Worm (Caenorhabditis elegans) whole organism, L1 larva: ENCODE results near the gene F54C9.3.

Experiments used
- C04F5.9 ChIP-seq: sonication (generic microtip); optimal IDR thresholded peaks from 2 replicates; lab custom pipeline; 2016; ENCODE audit warnings: missing genetic modification characterization, missing compliant biosample characterization
- C16A3.4 ChIP-seq: fragments of 150-350 bp; optimal IDR thresholded peaks from 2 replicates; lab custom pipeline; 2014; ENCODE audit warnings: missing biosample characterization, missing genetic modification characterization
- C34B4.2 ChIP-seq: sonication (generic microtip); optimal IDR thresholded peaks from 2 replicates; lab custom pipeline; 2017; ENCODE audit warnings: mild to moderate bottlenecking, missing genetic modification characterization, missing compliant biosample characterization
- F16B12.6 ChIP-seq: fragments of 150-350 bp; optimal IDR thresholded peaks from 2 replicates; lab custom pipeline; 2014; ENCODE audit warnings: missing biosample characterization, missing genetic modification characterization
- alr-1 ChIP-seq: fragments of 200-800 bp; sonication (Bioruptor generic); optimal IDR thresholded peaks from 2 replicates; lab custom pipeline; 2018; ENCODE audit warnings: borderline replicate concordance, mild to moderate bottlenecking, missing genetic modification characterization, missing compliant biosample characterization
- aly-2 ChIP-seq: fragments of 150-350 bp; optimal IDR thresholded peaks from 2 replicates; lab custom pipeline; 2014; ENCODE audit warnings: missing biosample characterization, missing genetic modification characterization
- ceh-63 ChIP-seq: fragments of 200-800 bp; sonication (Bioruptor generic); optimal IDR thresholded peaks from 2 replicates; lab custom pipeline; 2018; ENCODE audit warnings: mild to moderate bottlenecking, missing genetic modification characterization, missing compliant biosample characterization
- ceh-8 ChIP-seq: fragments of 200-800 bp; sonication (Bioruptor generic); optimal IDR thresholded peaks from 2 replicates; lab custom pipeline; 2018; ENCODE audit warnings: mild to moderate bottlenecking, missing genetic modification characterization, moderate library complexity, missing compliant biosample characterization
- ceh-82 ChIP-seq, 3 experiments: fragments of 150-350 bp in 1 of 3; sonication (generic microtip) in 2 of 3; optimal IDR thresholded peaks; 2 replicates each; lab custom pipeline; 2014 to 2017; ENCODE audit warnings: missing biosample characterization in 3 of 3, missing genetic modification characterization in 3 of 3
- efl-1 ChIP-seq, 4 experiments: fragments of 150-350 bp; optimal IDR thresholded peaks in 3 of 4; peaks in 1 of 4; 1 replicate in 1 of 4; 2 replicates in 3 of 4; lab custom pipeline; 2014; ENCODE audit warnings: missing biosample characterization in 2 of 4, missing genetic modification characterization in 2 of 4, missing genetic modification reagents in 2 of 4
- egl-13 ChIP-seq: sonication (generic microtip); optimal IDR thresholded peaks from 2 replicates; lab custom pipeline; 2016; ENCODE audit warnings: missing genotype, missing genetic modification reagents, missing genetic modification characterization, missing compliant biosample characterization
- egl-27 ChIP-seq, 2 experiments: fragments of 150-350 bp in 1 of 2; sonication (generic microtip); optimal IDR thresholded peaks; 3 replicates each; lab custom pipeline; 2017 to 2018; ENCODE audit warnings: missing biosample characterization in 2 of 2, missing genetic modification characterization in 2 of 2, missing genetic modification reagents in 2 of 2
- elt-3 ChIP-seq, 6 experiments: fragments of 150-350 bp in 1 of 6; sonication (generic microtip); optimal IDR thresholded peaks; 2 replicates each; lab custom pipeline; 2017 to 2018; ENCODE audit warnings: missing biosample characterization in 6 of 6, missing genetic modification characterization in 6 of 6, inconsistent platforms in 1 of 6
- ets-5 ChIP-seq: fragments of 200-800 bp; sonication (Bioruptor generic); IDR thresholded peaks from 2 replicates; pipeline ENCODE4 v1.3.6; 2022; ENCODE audit warnings: missing genetic modification characterization, missing compliant biosample characterization
- fkh-10 ChIP-seq: sonication (generic microtip); optimal IDR thresholded peaks from 2 replicates; lab custom pipeline; 2017; ENCODE audit warnings: missing biosample characterization, missing genetic modification reagents, missing genetic modification characterization
- fkh-4 ChIP-seq: sonication (generic microtip); optimal IDR thresholded peaks from 2 replicates; lab custom pipeline; 2016; ENCODE audit warnings: missing compliant biosample characterization, missing genetic modification characterization, borderline replicate concordance
- fkh-8 ChIP-seq: sonication (generic microtip); optimal IDR thresholded peaks from 2 replicates; lab custom pipeline; 2016; ENCODE audit warnings: mild to moderate bottlenecking, missing genetic modification characterization, missing compliant biosample characterization
- hlh-17 ChIP-seq: fragments of 200-800 bp; sonication (Bioruptor generic); optimal IDR thresholded peaks from 2 replicates; lab custom pipeline; 2018; ENCODE audit warnings: missing genetic modification characterization, mild to moderate bottlenecking, missing compliant biosample characterization, moderate library complexity, borderline replicate concordance
- hpl-2 ChIP-seq: fragments of 150-350 bp; optimal IDR thresholded peaks from 2 replicates; lab custom pipeline; 2014; ENCODE audit warnings: missing biosample characterization, missing genetic modification reagents, missing genetic modification characterization
- irx-1 ChIP-seq: sonication (generic microtip); optimal IDR thresholded peaks from 2 replicates; lab custom pipeline; 2016; ENCODE audit warnings: missing genetic modification characterization, missing compliant biosample characterization
- jun-1 ChIP-seq: fragments of 150-350 bp; optimal IDR thresholded peaks from 2 replicates; lab custom pipeline; 2014; ENCODE audit warnings: missing biosample characterization, missing genetic modification reagents, missing genetic modification characterization
- lin-14 ChIP-seq: fragments of 200-800 bp; sonication (Bioruptor generic); optimal IDR thresholded peaks from 2 replicates; lab custom pipeline; 2018; ENCODE audit warnings: mild to moderate bottlenecking, missing genetic modification characterization, moderate library complexity, missing compliant biosample characterization
- lsy-2 ChIP-seq, 2 experiments: fragments of 150-350 bp; optimal IDR thresholded peaks; 2 replicates each; lab custom pipeline; 2014; ENCODE audit warnings: missing biosample characterization in 2 of 2, missing genetic modification characterization in 2 of 2
- mdl-1 ChIP-seq, 2 experiments: fragments of 150-350 bp; optimal IDR thresholded peaks; 2 replicates each; lab custom pipeline; 2014 to 2017; ENCODE audit warnings: missing biosample characterization in 2 of 2, missing genetic modification characterization in 2 of 2, inconsistent platforms in 1 of 2
- mep-1 ChIP-seq: fragments of 150-350 bp; optimal IDR thresholded peaks from 2 replicates; lab custom pipeline; 2014; ENCODE audit warnings: missing biosample characterization, missing genetic modification characterization
- nhr-19 ChIP-seq: fragments of 200-800 bp; sonication (Bioruptor generic); conservative IDR thresholded peaks from 2 replicates; pipeline ENCODE4 v1.3.6; 2022; ENCODE audit warnings: missing genetic modification characterization, missing compliant biosample characterization
- nhr-28 ChIP-seq: fragments of 150-350 bp; optimal IDR thresholded peaks from 2 replicates; lab custom pipeline; 2014; ENCODE audit warnings: missing biosample characterization, missing genetic modification characterization
- nhr-47 ChIP-seq: sonication (generic microtip); optimal IDR thresholded peaks from 2 replicates; lab custom pipeline; 2016; ENCODE audit warnings: mild to moderate bottlenecking, missing genetic modification characterization, moderate library complexity, missing compliant biosample characterization
- nhr-71 ChIP-seq: sonication (generic microtip); optimal IDR thresholded peaks from 2 replicates; lab custom pipeline; 2016; ENCODE audit warnings: mild to moderate bottlenecking, missing genetic modification characterization, moderate library complexity, missing compliant biosample characterization
- nhr-77 ChIP-seq: fragments of 150-350 bp; optimal IDR thresholded peaks from 2 replicates; lab custom pipeline; 2014; ENCODE audit warnings: missing biosample characterization, missing genetic modification characterization
- nhr-84 ChIP-seq: sonication (generic microtip); optimal IDR thresholded peaks from 2 replicates; lab custom pipeline; 2017; ENCODE audit warnings: missing biosample characterization, missing genetic modification characterization
- nhr-85 ChIP-seq: sonication (generic microtip); peaks from one replicate; lab custom pipeline; 2016; ENCODE audit warnings: missing genetic modification characterization, inconsistent platforms, missing compliant biosample characterization
- nhr-90 ChIP-seq: sonication (generic microtip); optimal IDR thresholded peaks from 2 replicates; lab custom pipeline; 2016; ENCODE audit warnings: mild to moderate bottlenecking, missing genetic modification characterization, missing compliant biosample characterization; ENCODE audit not compliant: poor library complexity
- pag-3 ChIP-seq: sonication (generic microtip); optimal IDR thresholded peaks from 2 replicates; lab custom pipeline; 2017; ENCODE audit warnings: missing genetic modification characterization, mild to moderate bottlenecking, missing compliant biosample characterization, antibody characterized with exemption, borderline replicate concordance; ENCODE audit not compliant: insufficient read depth
- pax-3 ChIP-seq: fragments of 200-800 bp; sonication (Bioruptor generic); optimal IDR thresholded peaks from 2 replicates; lab custom pipeline; 2018; ENCODE audit warnings: mild to moderate bottlenecking, missing genetic modification characterization, moderate library complexity, missing compliant biosample characterization
- rnt-1 ChIP-seq: sonication (generic microtip); optimal IDR thresholded peaks from 2 replicates; lab custom pipeline; 2016; ENCODE audit warnings: mild to moderate bottlenecking, missing genetic modification characterization, moderate library complexity, missing compliant biosample characterization
- skn-1 ChIP-seq: fragments of 150-350 bp; optimal IDR thresholded peaks from 2 replicates; lab custom pipeline; 2014; ENCODE audit warnings: missing biosample characterization, missing genetic modification characterization
- snu-23 ChIP-seq: sonication (generic microtip); optimal IDR thresholded peaks from 2 replicates; lab custom pipeline; 2016; ENCODE audit warnings: missing genetic modification characterization, missing compliant biosample characterization
- sptf-1 ChIP-seq: fragments of 150-350 bp; optimal IDR thresholded peaks from 2 replicates; lab custom pipeline; 2014; ENCODE audit warnings: missing biosample characterization, missing genetic modification characterization
- swsn-7 ChIP-seq: sonication (generic microtip); optimal IDR thresholded peaks from 2 replicates; lab custom pipeline; 2016; ENCODE audit warnings: missing genetic modification characterization, missing compliant biosample characterization
- tbx-2 ChIP-seq: sonication (generic microtip); optimal IDR thresholded peaks from 2 replicates; lab custom pipeline; 2016; ENCODE audit warnings: missing genetic modification characterization, missing compliant biosample characterization
- unc-30 ChIP-seq: sonication (generic microtip); optimal IDR thresholded peaks from 2 replicates; lab custom pipeline; 2017; ENCODE audit warnings: missing biosample characterization, missing genetic modification characterization
- unc-62 ChIP-seq: fragments of 150-350 bp; optimal IDR thresholded peaks from 2 replicates; lab custom pipeline; 2014; ENCODE audit warnings: missing biosample characterization, missing genetic modification reagents, missing genetic modification characterization
- unc-86 ChIP-seq: sonication (generic microtip); optimal IDR thresholded peaks from 2 replicates; lab custom pipeline; 2016; ENCODE audit warnings: missing genetic modification characterization, missing compliant biosample characterization
- vab-15 ChIP-seq: sonication (generic microtip); optimal IDR thresholded peaks from 2 replicates; lab custom pipeline; 2017; ENCODE audit warnings: missing genotype, mild to moderate bottlenecking, missing genetic modification characterization, missing compliant biosample characterization
- zag-1 ChIP-seq: fragments of 150-350 bp; optimal IDR thresholded peaks from 2 replicates; lab custom pipeline; 2014; ENCODE audit warnings: missing biosample characterization, missing genetic modification characterization
- zip-4 ChIP-seq: fragments of 200-800 bp; sonication (Bioruptor generic); optimal IDR thresholded peaks from 2 replicates; lab custom pipeline; 2018; ENCODE audit warnings: mild to moderate bottlenecking, missing genetic modification characterization, moderate library complexity, missing compliant biosample characterization
- ztf-11 ChIP-seq, 2 experiments: sonication (generic microtip); optimal IDR thresholded peaks; 2 replicates each; lab custom pipeline; 2016 to 2017; ENCODE audit warnings: missing genetic modification characterization in 2 of 2, missing biosample characterization in 1 of 2, missing compliant biosample characterization in 1 of 2
- ztf-4 ChIP-seq: fragments of 150-350 bp; optimal IDR thresholded peaks from 2 replicates; lab custom pipeline; 2014; ENCODE audit warnings: missing biosample characterization, missing genetic modification characterization

F54C9.3 gene

DNA sequence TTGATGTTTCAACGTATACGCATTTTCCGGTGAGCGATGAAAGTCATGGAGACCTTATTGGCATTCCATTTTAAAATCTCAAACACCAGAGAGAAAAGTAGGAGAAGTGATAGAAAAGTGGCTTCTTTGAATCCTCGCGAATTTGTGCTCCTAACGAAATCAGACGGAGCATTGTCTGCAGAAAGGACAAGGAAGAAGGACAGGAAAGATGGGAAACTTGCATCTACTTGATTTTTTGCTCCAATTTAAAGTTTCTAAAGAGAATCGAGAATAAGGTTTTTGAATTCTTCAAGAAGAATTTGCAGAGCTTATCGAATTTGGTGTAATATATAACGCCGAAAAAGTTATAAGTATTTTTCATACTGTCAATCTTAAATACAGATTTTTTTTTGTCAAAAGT, 15.6 kb downstream of the F54C9.3 start:
- TF ChIP-seq zag-1 (tag; lab: Kevin White, UChicago) (no peak), ceh-82 (tag; optimal IDR thresholded peaks at IDR 0.05; lab: Kevin White, UChicago) (no peak), tbx-2 (tag; lab: Kevin White, UChicago) (no peak), lin-14 (GFP tag; lab: Kevin White, UChicago) (peak; percentile 50), fkh-10 (GFP tag; lab: Kevin White, UChicago) (peak; percentile 91)

DNA sequence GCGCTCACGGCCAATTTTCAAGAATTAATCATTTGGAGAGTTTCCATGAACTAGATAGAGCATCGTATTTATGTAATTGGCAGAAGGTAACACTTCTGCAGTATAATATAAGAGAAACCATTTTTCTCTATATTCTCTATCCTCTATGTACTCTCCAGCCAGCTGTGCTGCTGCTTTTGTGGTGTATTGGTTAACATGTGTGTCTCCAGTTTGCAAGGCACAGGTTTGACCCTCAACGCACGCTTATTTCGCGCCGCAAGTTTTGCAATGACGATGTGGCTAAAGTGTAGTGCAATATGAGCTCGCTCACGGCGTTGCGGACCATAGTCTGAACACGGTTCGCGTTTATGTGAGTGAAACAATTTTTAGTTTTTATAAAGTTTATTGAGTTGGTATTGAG, 19.7 kb downstream of the F54C9.3 start:
- TF ChIP-seq ztf-4 (tag; lab: Kevin White, UChicago) (no peak), tbx-2 (tag; lab: Kevin White, UChicago) (no peak), rnt-1 (tag; lab: Kevin White, UChicago) (peak; percentile 66), egl-27 (tag; optimal IDR thresholded peaks at IDR 0.05; lab: Kevin White, UChicago) (no peak), unc-86 (tag; lab: Kevin White, UChicago) (no peak), hpl-2 (GFP tag; lab: Kevin White, UChicago) (no peak), alr-1 (tag; lab: Kevin White, UChicago) (no peak), ceh-8 (GFP tag; lab: Kevin White, UChicago) (no peak), vab-15 (tag; lab: Kevin White, UChicago) (no peak), fkh-4 (tag; lab: Kevin White, UChicago) (no peak), skn-1 (tag; lab: Kevin White, UChicago) (peak; percentile 65), swsn-7 (tag; lab: Kevin White, UChicago) (peak; percentile 25), F16B12.6 (tag; lab: Kevin White, UChicago) (no peak), C16A3.4 (tag; lab: Kevin White, UChicago) (peak; percentile 78), pax-3 (tag; lab: Kevin White, UChicago) (no peak), ceh-63 (GFP tag; lab: Kevin White, UChicago) (no peak), nhr-47 (tag; lab: Kevin White, UChicago) (peak; percentile 59), efl-1 (optimal IDR thresholded peaks at IDR 0.05; lab: Kevin White, UChicago) (peak; percentile 38 to 48), efl-1 (GFP tag; optimal IDR thresholded peaks at IDR 0.05 in 1 of 2; lab: Kevin White, UChicago) (peak; percentile 20 to 95), fkh-8 (tag; lab: Kevin White, UChicago) (no peak), mep-1 (tag; lab: Kevin White, UChicago) (peak; percentile 66), nhr-71 (tag; lab: Kevin White, UChicago) (no peak), nhr-84 (tag; lab: Kevin White, UChicago) (no peak), ceh-82 (tag; optimal IDR thresholded peaks at IDR 0.05; lab: Kevin White, UChicago) (peak; percentile 25 to 44 (median 28)), nhr-77 (tag; lab: Kevin White, UChicago) (peak; percentile 62), unc-62 (GFP tag; lab: Kevin White, UChicago) (no peak), C04F5.9 (tag; lab: Kevin White, UChicago) (no peak), aly-2 (peak; percentile 35), irx-1 (tag; lab: Kevin White, UChicago) (no peak), zag-1 (tag; lab: Kevin White, UChicago) (no peak), elt-3 (tag; optimal IDR thresholded peaks at IDR 0.05; lab: Kevin White, UChicago) (peak in 1 of 6 experiments; percentile 19), lin-14 (GFP tag; lab: Kevin White, UChicago) (no peak), sptf-1 (tag; lab: Kevin White, UChicago) (no peak), nhr-85 (tag; lab: Kevin White, UChicago) (no peak), egl-13 (tag; lab: Kevin White, UChicago) (no peak), nhr-90 (tag; lab: Kevin White, UChicago) (peak; percentile 44), jun-1 (tag; lab: Kevin White, UChicago) (no peak), mdl-1 (tag; optimal IDR thresholded peaks at IDR 0.05; lab: Kevin White, UChicago) (peak in 1 of 2 experiments; percentile 60), nhr-28 (tag; lab: Kevin White, UChicago) (no peak), ets-5 (GFP tag; lab: Robert Waterston, UW) (no peak), snu-23 (GFP tag; lab: Kevin White, UChicago) (no peak), hlh-17 (GFP tag; lab: Kevin White, UChicago) (no peak), ztf-11 (tag; optimal IDR thresholded peaks at IDR 0.05; lab: Kevin White, UChicago) (peak in 1 of 2 experiments; percentile 19), pag-3 (no peak), zip-4 (no peak), nhr-19 (GFP tag; lab: Robert Waterston, UW) (peak; percentile 31; the same call in 1 of the 2 replicates), C34B4.2 (tag; lab: Kevin White, UChicago) (no peak), lsy-2 (tag; optimal IDR thresholded peaks at IDR 0.05; lab: Kevin White, UChicago) (peak in 1 of 2 experiments; percentile 69), unc-30 (tag; lab: Kevin White, UChicago) (no peak), fkh-10 (GFP tag; lab: Kevin White, UChicago) (no peak)
